Worm (Caenorhabditis elegans) whole organism, L1 larva: ENCODE measurements around the gene lim-4.

Experiments used
- C04F5.9 ChIP-seq: sonication (generic microtip); optimal IDR thresholded peaks from 2 replicates; lab custom pipeline; 2016; ENCODE audit warnings: missing genetic modification characterization, missing compliant biosample characterization
- C16A3.4 ChIP-seq: fragments of 150-350 bp; optimal IDR thresholded peaks from 2 replicates; lab custom pipeline; 2014; ENCODE audit warnings: missing biosample characterization, missing genetic modification characterization
- C34B4.2 ChIP-seq: sonication (generic microtip); optimal IDR thresholded peaks from 2 replicates; lab custom pipeline; 2017; ENCODE audit warnings: mild to moderate bottlenecking, missing genetic modification characterization, missing compliant biosample characterization
- alr-1 ChIP-seq: fragments of 200-800 bp; sonication (Bioruptor generic); optimal IDR thresholded peaks from 2 replicates; lab custom pipeline; 2018; ENCODE audit warnings: borderline replicate concordance, mild to moderate bottlenecking, missing genetic modification characterization, missing compliant biosample characterization
- ama-1 ChIP-seq: fragments of 150-350 bp; optimal IDR thresholded peaks from 2 replicates; lab custom pipeline; 2014
- blmp-1 ChIP-seq: fragments of 150-350 bp; optimal IDR thresholded peaks from 2 replicates; lab custom pipeline; 2014; ENCODE audit warnings: missing biosample characterization, missing genetic modification characterization
- ceh-8 ChIP-seq: fragments of 200-800 bp; sonication (Bioruptor generic); optimal IDR thresholded peaks from 2 replicates; lab custom pipeline; 2018; ENCODE audit warnings: mild to moderate bottlenecking, missing genetic modification characterization, moderate library complexity, missing compliant biosample characterization
- ceh-82 ChIP-seq, 3 experiments: fragments of 150-350 bp in 1 of 3; sonication (generic microtip) in 2 of 3; optimal IDR thresholded peaks; 2 replicates each; lab custom pipeline; 2014 to 2017; ENCODE audit warnings: missing biosample characterization in 3 of 3, missing genetic modification characterization in 3 of 3
- ceh-88 ChIP-seq: fragments of 200-800 bp; sonication (Bioruptor generic); IDR thresholded peaks from 2 replicates; pipeline ENCODE4 v1.3.6; 2022; ENCODE audit warnings: missing genetic modification characterization, missing compliant biosample characterization
- ceh-90 ChIP-seq: sonication (generic microtip); optimal IDR thresholded peaks from 2 replicates; lab custom pipeline; 2016; ENCODE audit warnings: missing genetic modification characterization, missing compliant biosample characterization
- ces-1 ChIP-seq: fragments of 150-350 bp; optimal IDR thresholded peaks from 2 replicates; lab custom pipeline; 2014; ENCODE audit warnings: missing biosample characterization, missing genetic modification reagents, missing genetic modification characterization
- efl-1 ChIP-seq, 4 experiments: fragments of 150-350 bp; optimal IDR thresholded peaks in 3 of 4; peaks in 1 of 4; 1 replicate in 1 of 4; 2 replicates in 3 of 4; lab custom pipeline; 2014; ENCODE audit warnings: missing biosample characterization in 2 of 4, missing genetic modification characterization in 2 of 4, missing genetic modification reagents in 2 of 4
- efl-3 ChIP-seq: fragments of 200-800 bp; sonication (Bioruptor generic); optimal IDR thresholded peaks from 2 replicates; lab custom pipeline; 2018; ENCODE audit warnings: mild to moderate bottlenecking, missing genetic modification characterization, missing compliant biosample characterization
- elt-2 ChIP-seq: sonication (generic microtip); optimal IDR thresholded peaks from 2 replicates; lab custom pipeline; 2016; ENCODE audit warnings: missing genetic modification characterization, mild to moderate bottlenecking, inconsistent platforms, missing compliant biosample characterization, missing genetic modification reagents
- elt-3 ChIP-seq, 6 experiments: fragments of 150-350 bp in 1 of 6; sonication (generic microtip); optimal IDR thresholded peaks; 2 replicates each; lab custom pipeline; 2017 to 2018; ENCODE audit warnings: missing biosample characterization in 6 of 6, missing genetic modification characterization in 6 of 6, inconsistent platforms in 1 of 6
- ets-5 ChIP-seq: fragments of 200-800 bp; sonication (Bioruptor generic); IDR thresholded peaks from 2 replicates; pipeline ENCODE4 v1.3.6; 2022; ENCODE audit warnings: missing genetic modification characterization, missing compliant biosample characterization
- fkh-4 ChIP-seq: sonication (generic microtip); optimal IDR thresholded peaks from 2 replicates; lab custom pipeline; 2016; ENCODE audit warnings: missing compliant biosample characterization, missing genetic modification characterization, borderline replicate concordance
- fos-1 ChIP-seq: fragments of 150-350 bp; optimal IDR thresholded peaks from 2 replicates; lab custom pipeline; 2014; ENCODE audit warnings: missing biosample characterization, missing genetic modification characterization
- hlh-4 ChIP-seq: sonication (generic microtip); optimal IDR thresholded peaks from 2 replicates; lab custom pipeline; 2016; ENCODE audit warnings: mild to moderate bottlenecking, missing genetic modification characterization, missing compliant biosample characterization
- irx-1 ChIP-seq: sonication (generic microtip); optimal IDR thresholded peaks from 2 replicates; lab custom pipeline; 2016; ENCODE audit warnings: missing genetic modification characterization, missing compliant biosample characterization
- lin-13 ChIP-seq: fragments of 150-350 bp; optimal IDR thresholded peaks from 2 replicates; lab custom pipeline; 2014; ENCODE audit warnings: missing biosample characterization, missing genetic modification reagents, missing genetic modification characterization
- lin-14 ChIP-seq: fragments of 200-800 bp; sonication (Bioruptor generic); optimal IDR thresholded peaks from 2 replicates; lab custom pipeline; 2018; ENCODE audit warnings: mild to moderate bottlenecking, missing genetic modification characterization, moderate library complexity, missing compliant biosample characterization
- lin-15B ChIP-seq: fragments of 150-350 bp; sonication (generic microtip); optimal IDR thresholded peaks from 3 replicates; lab custom pipeline; 2014; ENCODE audit warnings: missing biosample characterization, missing genetic modification characterization
- lin-39 ChIP-seq: fragments of 150-350 bp; optimal IDR thresholded peaks from 2 replicates; lab custom pipeline; 2014; ENCODE audit warnings: missing biosample characterization, missing genetic modification reagents, missing genetic modification characterization
- lsy-2 ChIP-seq, 2 experiments: fragments of 150-350 bp; optimal IDR thresholded peaks; 2 replicates each; lab custom pipeline; 2014; ENCODE audit warnings: missing biosample characterization in 2 of 2, missing genetic modification characterization in 2 of 2
- mab-9 ChIP-seq: fragments of 200-800 bp; sonication (Bioruptor generic); IDR thresholded peaks from 2 replicates; pipeline ENCODE4 v1.3.6; 2022; ENCODE audit warnings: missing genetic modification reagents, missing genetic modification characterization, missing compliant biosample characterization
- mef-2 ChIP-seq: fragments of 150-350 bp; optimal IDR thresholded peaks from 2 replicates; lab custom pipeline; 2014; ENCODE audit warnings: missing biosample characterization, missing genetic modification characterization
- mep-1 ChIP-seq: fragments of 150-350 bp; optimal IDR thresholded peaks from 2 replicates; lab custom pipeline; 2014; ENCODE audit warnings: missing biosample characterization, missing genetic modification characterization
- nhr-12 ChIP-seq: sonication (generic microtip); optimal IDR thresholded peaks from 2 replicates; lab custom pipeline; 2017; ENCODE audit warnings: missing biosample characterization, missing genetic modification characterization
- nhr-19 ChIP-seq: fragments of 200-800 bp; sonication (Bioruptor generic); conservative IDR thresholded peaks from 2 replicates; pipeline ENCODE4 v1.3.6; 2022; ENCODE audit warnings: missing genetic modification characterization, missing compliant biosample characterization
- nhr-20 ChIP-seq: sonication (generic microtip); optimal IDR thresholded peaks from 2 replicates; lab custom pipeline; 2016; ENCODE audit warnings: mild to moderate bottlenecking, missing genetic modification characterization, missing compliant biosample characterization
- nhr-237 ChIP-seq: fragments of 150-350 bp; optimal IDR thresholded peaks from 2 replicates; lab custom pipeline; 2014; ENCODE audit warnings: missing biosample characterization, missing genetic modification characterization
- nhr-28 ChIP-seq: fragments of 150-350 bp; optimal IDR thresholded peaks from 2 replicates; lab custom pipeline; 2014; ENCODE audit warnings: missing biosample characterization, missing genetic modification characterization
- nhr-47 ChIP-seq: sonication (generic microtip); optimal IDR thresholded peaks from 2 replicates; lab custom pipeline; 2016; ENCODE audit warnings: mild to moderate bottlenecking, missing genetic modification characterization, moderate library complexity, missing compliant biosample characterization
- nhr-71 ChIP-seq: sonication (generic microtip); optimal IDR thresholded peaks from 2 replicates; lab custom pipeline; 2016; ENCODE audit warnings: mild to moderate bottlenecking, missing genetic modification characterization, moderate library complexity, missing compliant biosample characterization
- nhr-84 ChIP-seq: sonication (generic microtip); optimal IDR thresholded peaks from 2 replicates; lab custom pipeline; 2017; ENCODE audit warnings: missing biosample characterization, missing genetic modification characterization
- nhr-85 ChIP-seq: sonication (generic microtip); peaks from one replicate; lab custom pipeline; 2016; ENCODE audit warnings: missing genetic modification characterization, inconsistent platforms, missing compliant biosample characterization
- nhr-90 ChIP-seq: sonication (generic microtip); optimal IDR thresholded peaks from 2 replicates; lab custom pipeline; 2016; ENCODE audit warnings: mild to moderate bottlenecking, missing genetic modification characterization, missing compliant biosample characterization; ENCODE audit not compliant: poor library complexity
- pag-3 ChIP-seq: sonication (generic microtip); optimal IDR thresholded peaks from 2 replicates; lab custom pipeline; 2017; ENCODE audit warnings: missing genetic modification characterization, mild to moderate bottlenecking, missing compliant biosample characterization, antibody characterized with exemption, borderline replicate concordance; ENCODE audit not compliant: insufficient read depth
- rnt-1 ChIP-seq: sonication (generic microtip); optimal IDR thresholded peaks from 2 replicates; lab custom pipeline; 2016; ENCODE audit warnings: mild to moderate bottlenecking, missing genetic modification characterization, moderate library complexity, missing compliant biosample characterization
- skn-1 ChIP-seq: fragments of 150-350 bp; optimal IDR thresholded peaks from 2 replicates; lab custom pipeline; 2014; ENCODE audit warnings: missing biosample characterization, missing genetic modification characterization
- sox-4 ChIP-seq: sonication (generic microtip); optimal IDR thresholded peaks from 2 replicates; lab custom pipeline; 2016; ENCODE audit warnings: missing genetic modification characterization, missing compliant biosample characterization
- sup-37 ChIP-seq: fragments of 200-800 bp; sonication (Bioruptor generic); optimal IDR thresholded peaks from 2 replicates; lab custom pipeline; 2018; ENCODE audit warnings: mild to moderate bottlenecking, missing genetic modification characterization, missing compliant biosample characterization
- unc-130 ChIP-seq: fragments of 150-350 bp; optimal IDR thresholded peaks from 2 replicates; lab custom pipeline; 2017; ENCODE audit warnings: missing biosample characterization, missing genetic modification characterization, inconsistent platforms
- unc-30 ChIP-seq: sonication (generic microtip); optimal IDR thresholded peaks from 2 replicates; lab custom pipeline; 2017; ENCODE audit warnings: missing biosample characterization, missing genetic modification characterization
- unc-62 ChIP-seq: fragments of 150-350 bp; optimal IDR thresholded peaks from 2 replicates; lab custom pipeline; 2014; ENCODE audit warnings: missing biosample characterization, missing genetic modification reagents, missing genetic modification characterization
- unc-86 ChIP-seq: sonication (generic microtip); optimal IDR thresholded peaks from 2 replicates; lab custom pipeline; 2016; ENCODE audit warnings: missing genetic modification characterization, missing compliant biosample characterization
- unc-98 ChIP-seq: fragments of 200-800 bp; sonication (Bioruptor generic); IDR thresholded peaks from 2 replicates; pipeline ENCODE4 v1.3.6; 2022; ENCODE audit warnings: missing genetic modification characterization, missing compliant biosample characterization
- zag-1 ChIP-seq: fragments of 150-350 bp; optimal IDR thresholded peaks from 2 replicates; lab custom pipeline; 2014; ENCODE audit warnings: missing biosample characterization, missing genetic modification characterization
- zip-4 ChIP-seq: fragments of 200-800 bp; sonication (Bioruptor generic); optimal IDR thresholded peaks from 2 replicates; lab custom pipeline; 2018; ENCODE audit warnings: mild to moderate bottlenecking, missing genetic modification characterization, moderate library complexity, missing compliant biosample characterization
- ztf-4 ChIP-seq: fragments of 150-350 bp; optimal IDR thresholded peaks from 2 replicates; lab custom pipeline; 2014; ENCODE audit warnings: missing biosample characterization, missing genetic modification characterization

The lim-4 gene

DNA sequence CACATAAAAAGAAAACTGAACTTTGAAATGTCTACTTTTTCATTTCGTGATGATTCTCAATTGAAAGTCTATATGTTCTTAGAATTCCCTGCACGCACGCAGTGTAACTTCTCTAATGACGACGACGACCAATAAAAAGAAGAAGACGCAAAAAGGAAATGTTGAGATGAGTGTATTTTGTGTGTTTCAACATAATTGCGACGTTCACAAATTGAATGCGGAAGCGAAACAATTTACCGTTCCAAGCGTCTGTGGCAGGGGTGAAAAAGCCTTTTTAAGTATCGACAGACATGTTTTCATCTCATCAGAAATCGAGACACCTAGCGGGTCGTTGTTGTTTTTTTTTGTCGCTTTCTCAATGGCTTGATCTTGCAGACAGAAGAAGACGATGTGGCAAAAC is 34.7 kb downstream of the lim-4 start:
- TF ChIP-seq ceh-82 (tag; optimal IDR thresholded peaks at IDR 0.05; lab: Kevin White, UChicago) (no peak), blmp-1 (peak; percentile 17), mef-2 (tag; lab: Kevin White, UChicago) (no peak)
- TF ChIP-seq, all 84 proteins: peak for 1

DNA sequence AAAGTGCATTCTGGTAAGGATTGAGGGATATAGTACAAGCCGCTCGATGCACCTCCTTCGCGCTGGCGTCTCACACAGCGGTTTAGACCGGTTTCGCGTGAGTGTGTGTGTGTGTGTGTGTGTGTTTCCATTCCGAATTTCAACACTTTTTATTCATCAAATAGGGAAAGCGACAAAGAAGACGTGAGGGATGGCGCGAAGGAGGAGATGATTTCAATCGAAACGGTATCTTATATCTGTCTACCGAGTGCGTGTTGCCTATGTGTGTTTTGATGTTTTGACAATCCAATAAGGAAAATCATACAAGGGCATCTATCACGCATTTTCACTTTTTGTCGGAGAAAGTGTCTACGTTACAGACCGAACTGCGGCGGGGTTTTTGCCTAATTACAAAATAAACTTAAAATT is 35.6 kb downstream of the lim-4 start:
- TF ChIP-seq zag-1 (tag; lab: Kevin White, UChicago) (no peak), ces-1 (no peak), ama-1 (lab: Kevin White, UChicago) (no peak), irx-1 (tag; lab: Kevin White, UChicago) (no peak), nhr-237 (tag; lab: Kevin White, UChicago) (no peak), rnt-1 (tag; lab: Kevin White, UChicago) (peak; percentile 15), efl-3 (GFP tag; lab: Kevin White, UChicago) (no peak), nhr-20 (tag; lab: Kevin White, UChicago) (peak; percentile 65), lin-15B (tag; lab: Kevin White, UChicago) (no peak), nhr-71 (tag; lab: Kevin White, UChicago) (peak; percentile 87), unc-30 (tag; lab: Kevin White, UChicago) (no peak), ceh-8 (GFP tag; lab: Kevin White, UChicago) (no peak), C04F5.9 (tag; lab: Kevin White, UChicago) (no peak), nhr-12 (no peak), sup-37 (GFP tag; lab: Kevin White, UChicago) (no peak), efl-1 (optimal IDR thresholded peaks at IDR 0.05; lab: Kevin White, UChicago) (no peak), efl-1 (GFP tag; optimal IDR thresholded peaks at IDR 0.05 in 1 of 2; lab: Kevin White, UChicago) (peak in 1 of 2 experiments; percentile 85), C16A3.4 (tag; lab: Kevin White, UChicago) (no peak), ets-5 (GFP tag; lab: Robert Waterston, UW) (no peak), unc-98 (GFP tag; lab: Robert Waterston, UW) (no peak), pag-3 (tag; lab: Kevin White, UChicago) (no peak), nhr-84 (no peak), unc-130 (tag; lab: Kevin White, UChicago) (peak; percentile 24), mab-9 (no peak), alr-1 (tag; lab: Kevin White, UChicago) (no peak), unc-62 (GFP tag; lab: Kevin White, UChicago) (no peak), mef-2 (tag; lab: Kevin White, UChicago) (no peak), sox-4 (tag; lab: Kevin White, UChicago) (no peak), lin-14 (peak; percentile 89), zip-4 (no peak), elt-2 (tag; lab: Kevin White, UChicago) (no peak), ceh-88 (no peak), fos-1 (tag; lab: Kevin White, UChicago) (no peak), nhr-90 (tag; lab: Kevin White, UChicago) (peak; percentile 56), nhr-19 (GFP tag; lab: Robert Waterston, UW) (0 out of 2 replicates have a peak, but pooled peaks have one; percentile 6), lin-13 (GFP tag; lab: Kevin White, UChicago) (no peak), C34B4.2 (tag; lab: Kevin White, UChicago) (no peak), skn-1 (tag; lab: Kevin White, UChicago) (no peak), nhr-85 (tag; lab: Kevin White, UChicago) (peak; percentile 98), ceh-90 (tag; lab: Kevin White, UChicago) (no peak), lsy-2 (tag; optimal IDR thresholded peaks at IDR 0.05; lab: Kevin White, UChicago) (no peak), nhr-47 (no peak), fkh-4 (tag; lab: Kevin White, UChicago) (no peak), ztf-4 (tag; lab: Kevin White, UChicago) (peak; percentile 31), nhr-28 (tag; lab: Kevin White, UChicago) (no peak), mep-1 (peak; percentile 44), lin-39 (tag; lab: Kevin White, UChicago) (no peak), hlh-4 (tag; lab: Kevin White, UChicago) (no peak), unc-86 (tag; lab: Kevin White, UChicago) (no peak), elt-3 (tag; optimal IDR thresholded peaks at IDR 0.05; lab: Kevin White, UChicago) (peak in 5 of 6 experiments; percentile 12 to 90 (median 75))
